Worm (Caenorhabditis elegans) whole organism, late embryonic: ENCODE results near the gene Y37H2A.13.

ENCODE experiments used
- C08G9.2 ChIP-seq: sonication (generic microtip); optimal IDR thresholded peaks from 2 replicates; lab custom pipeline; 2016; ENCODE audit warnings: mild to moderate bottlenecking, missing genetic modification characterization, moderate library complexity, missing compliant biosample characterization
- C38D4.7 ChIP-seq: fragments of 200-800 bp; sonication (Bioruptor generic); optimal IDR thresholded peaks from 2 replicates; lab custom pipeline; 2018; ENCODE audit warnings: mild to moderate bottlenecking, missing genetic modification characterization, moderate library complexity, missing compliant biosample characterization
- F13H6.1 ChIP-seq: sonication (generic microtip); optimal IDR thresholded peaks from 2 replicates; lab custom pipeline; 2016; ENCODE audit warnings: missing genetic modification characterization, missing compliant biosample characterization
- K09A11.1 ChIP-seq: sonication (generic microtip); optimal IDR thresholded peaks from 2 replicates; lab custom pipeline; 2017; ENCODE audit warnings: antibody characterized with exemption, mild to moderate bottlenecking, missing genetic modification characterization, missing compliant biosample characterization; ENCODE audit not compliant: insufficient read depth
- T23F11.4 ChIP-seq: fragments of 200-800 bp; sonication (Bioruptor generic); optimal IDR thresholded peaks from 2 replicates; lab custom pipeline; 2018; ENCODE audit warnings: mild to moderate bottlenecking, missing genetic modification characterization, missing compliant biosample characterization
- Y22D7AL.16 ChIP-seq: sonication (generic microtip); optimal IDR thresholded peaks from 2 replicates; lab custom pipeline; 2016; ENCODE audit warnings: missing genetic modification characterization, missing compliant biosample characterization
- ahr-1 ChIP-seq: sonication (generic microtip); optimal IDR thresholded peaks from 2 replicates; lab custom pipeline; 2016; ENCODE audit warnings: missing genetic modification characterization, missing compliant biosample characterization
- ceh-18 ChIP-seq: sonication (generic microtip); optimal IDR thresholded peaks from 2 replicates; lab custom pipeline; 2016; ENCODE audit warnings: missing genetic modification characterization, missing compliant biosample characterization
- ceh-24 ChIP-seq: sonication (generic microtip); optimal IDR thresholded peaks from 2 replicates; lab custom pipeline; 2016; ENCODE audit warnings: mild to moderate bottlenecking, missing genetic modification characterization, missing compliant biosample characterization
- ceh-30 ChIP-seq: fragments of 150-350 bp; optimal IDR thresholded peaks from 2 replicates; lab custom pipeline; 2014; ENCODE audit warnings: missing biosample characterization, missing genetic modification characterization
- ceh-34 ChIP-seq: sonication (generic microtip); optimal IDR thresholded peaks from 2 replicates; lab custom pipeline; 2016; ENCODE audit warnings: mild to moderate bottlenecking, missing genetic modification characterization, missing compliant biosample characterization
- ceh-6 ChIP-seq: fragments of 200-800 bp; sonication (Bioruptor generic); optimal IDR thresholded peaks from 2 replicates; lab custom pipeline; 2018; ENCODE audit warnings: mild to moderate bottlenecking, missing genetic modification characterization, missing compliant biosample characterization
- ceh-9 ChIP-seq: sonication (generic microtip); optimal IDR thresholded peaks from 2 replicates; lab custom pipeline; 2016; ENCODE audit warnings: mild to moderate bottlenecking, missing genetic modification characterization, inconsistent platforms, missing compliant biosample characterization
- dve-1 ChIP-seq: sonication (generic microtip); optimal IDR thresholded peaks from 2 replicates; lab custom pipeline; 2017; ENCODE audit warnings: antibody characterized with exemption, mild to moderate bottlenecking, missing genetic modification characterization, missing compliant biosample characterization
- elt-4 ChIP-seq: sonication (generic microtip); optimal IDR thresholded peaks from 2 replicates; lab custom pipeline; 2016; ENCODE audit warnings: missing genetic modification characterization, missing compliant biosample characterization
- hlh-15 ChIP-seq: sonication (generic microtip); optimal IDR thresholded peaks from 2 replicates; lab custom pipeline; 2016; ENCODE audit warnings: missing genetic modification characterization, missing compliant biosample characterization
- hlh-6 ChIP-seq: sonication (generic microtip); optimal IDR thresholded peaks from 2 replicates; lab custom pipeline; 2016; ENCODE audit warnings: missing genotype, missing genetic modification characterization, missing compliant biosample characterization
- hlh-8 ChIP-seq: sonication (generic microtip); optimal IDR thresholded peaks from 2 replicates; lab custom pipeline; 2016; ENCODE audit warnings: missing genotype, missing genetic modification characterization, missing compliant biosample characterization
- lin-11 ChIP-seq: fragments of 200-800 bp; sonication (Bioruptor generic); optimal IDR thresholded peaks from 2 replicates; lab custom pipeline; 2018; ENCODE audit warnings: mild to moderate bottlenecking, missing genetic modification characterization, missing compliant biosample characterization
- mec-3 ChIP-seq: sonication (generic microtip); optimal IDR thresholded peaks from 2 replicates; lab custom pipeline; 2016; ENCODE audit warnings: borderline replicate concordance, missing genetic modification characterization, missing compliant biosample characterization
- nhr-11 ChIP-seq: fragments of 150-350 bp; optimal IDR thresholded peaks from 2 replicates; lab custom pipeline; 2014; ENCODE audit warnings: missing biosample characterization, missing genetic modification characterization
- nhr-232 ChIP-seq: sonication (generic microtip); optimal IDR thresholded peaks from 2 replicates; lab custom pipeline; 2016; ENCODE audit warnings: missing genetic modification characterization, missing compliant biosample characterization
- npax-4 ChIP-seq: sonication (generic microtip); optimal IDR thresholded peaks from 2 replicates; lab custom pipeline; 2016; ENCODE audit warnings: missing genetic modification characterization, missing compliant biosample characterization
- pros-1 ChIP-seq: fragments of 150-350 bp; optimal IDR thresholded peaks from 2 replicates; lab custom pipeline; 2014; ENCODE audit warnings: missing biosample characterization, missing genetic modification reagents, missing genetic modification characterization
- ref-2 ChIP-seq: sonication (generic microtip); optimal IDR thresholded peaks from 2 replicates; lab custom pipeline; 2016; ENCODE audit warnings: missing genetic modification characterization, missing compliant biosample characterization
- syd-9 ChIP-seq: sonication (generic microtip); optimal IDR thresholded peaks from 2 replicates; lab custom pipeline; 2016; ENCODE audit warnings: mild to moderate bottlenecking, missing genetic modification characterization, moderate library complexity, missing compliant biosample characterization
- unc-42 ChIP-seq: sonication (generic microtip); optimal IDR thresholded peaks from 2 replicates; lab custom pipeline; 2016; ENCODE audit warnings: missing genotype, missing genetic modification characterization, missing compliant biosample characterization
- unc-55 ChIP-seq: sonication (generic microtip); optimal IDR thresholded peaks from 2 replicates; lab custom pipeline; 2017; ENCODE audit warnings: missing biosample characterization, missing genetic modification reagents, missing genetic modification characterization
- unc-86 ChIP-seq: sonication (generic microtip); optimal IDR thresholded peaks from 2 replicates; lab custom pipeline; 2016; ENCODE audit warnings: missing genetic modification characterization, missing compliant biosample characterization
- ztf-16 ChIP-seq: sonication (generic microtip); optimal IDR thresholded peaks from 2 replicates; lab custom pipeline; 2017; ENCODE audit warnings: missing genetic modification characterization, missing compliant biosample characterization

The Y37H2A.13 gene

ce11 chrV:18143445-18143844 is 796 bp downstream of the Y37H2A.13 start, which contains the start of gene Y37H2A.14:
TSS of gene Y37H2A.14 (plus strand) at chrV:18143745.
- no peak for TF ChIP-seq dve-1 (tag; lab: Kevin White, UChicago)
- TF ChIP-seq, all 69 proteins: peak for 0

ce11 chrV:18144442-18144841 is 1.8 kb downstream of the Y37H2A.13 start:
- TF ChIP-seq unc-42 (tag; lab: Kevin White, UChicago) (no peak), unc-55 (GFP tag; lab: Kevin White, UChicago) (no peak), K09A11.1 (tag; lab: Kevin White, UChicago) (no peak), ceh-34 (tag; lab: Kevin White, UChicago) (no peak), nhr-232 (tag; lab: Kevin White, UChicago) (no peak), pros-1 (no peak)

- TF ChIP-seq nhr-11 (tag; lab: Kevin White, UChicago) (no peak), ref-2 (no peak), hlh-8 (tag; lab: Kevin White, UChicago) (no peak), ceh-24 (no peak), ztf-16 (tag; lab: Kevin White, UChicago) (no peak), ahr-1 (tag; lab: Kevin White, UChicago) (no peak), syd-9 (tag; lab: Kevin White, UChicago) (no peak)
Observed at ce11 chrV:18146077-18146476, 3.4 kb downstream of the Y37H2A.13 start, which contains the start of gene C14A6.3. TSS of gene C14A6.3 (plus strand) at chrV:18146377.

ce11 chrV:18157707-18158106 is 15.1 kb downstream of the Y37H2A.13 start, which contains the start of gene clec-48:
TSS of gene clec-48 (plus strand) at chrV:18158026.
- TF ChIP-seq C08G9.2 (tag; lab: Kevin White, UChicago) (no peak), K09A11.1 (tag; lab: Kevin White, UChicago) (no peak), hlh-6 (tag; lab: Kevin White, UChicago) (no peak), ceh-30 (tag; lab: Kevin White, UChicago) (no peak), ceh-9 (tag; lab: Kevin White, UChicago) (no peak), pros-1 (no peak), hlh-15 (tag; lab: Kevin White, UChicago) (no peak), ahr-1 (tag; lab: Kevin White, UChicago) (no peak), unc-86 (no peak), lin-11 (no peak), hlh-8 (tag; lab: Kevin White, UChicago) (no peak), Y22D7AL.16 (tag; lab: Kevin White, UChicago) (no peak), ceh-34 (tag; lab: Kevin White, UChicago) (no peak), C38D4.7 (no peak), ztf-16 (tag; lab: Kevin White, UChicago) (no peak), F13H6.1 (tag; lab: Kevin White, UChicago) (no peak), ceh-6 (GFP tag; lab: Kevin White, UChicago) (no peak)

ce11 chrV:18158172-18158571 is 15.5 kb downstream of the Y37H2A.13 start:
- TF ChIP-seq nhr-232 (tag; lab: Kevin White, UChicago): no peak

ce11 chrV:18161228-18161627 is 18.6 kb downstream of the Y37H2A.13 start, which contains the start of gene C14A6.13:
TSS of gene C14A6.13 (minus strand) at chrV:18161328.
- TF ChIP-seq T23F11.4 (GFP tag; lab: Kevin White, UChicago) (no peak), ceh-18 (tag; lab: Kevin White, UChicago) (no peak), elt-4 (no peak), nhr-232 (tag; lab: Kevin White, UChicago) (no peak), mec-3 (tag; lab: Kevin White, UChicago) (no peak), npax-4 (tag; lab: Kevin White, UChicago) (no peak)
- TF ChIP-seq, all 69 proteins: peak for 0
